Worm (Caenorhabditis elegans): ENCODE results near the gene F55C9.3.
"Not testable (repeated sequence)": the region's sequence is repeated elsewhere in the genome, so short reads cannot be mapped to it uniquely, and the experiment has no call there.

DNA sequence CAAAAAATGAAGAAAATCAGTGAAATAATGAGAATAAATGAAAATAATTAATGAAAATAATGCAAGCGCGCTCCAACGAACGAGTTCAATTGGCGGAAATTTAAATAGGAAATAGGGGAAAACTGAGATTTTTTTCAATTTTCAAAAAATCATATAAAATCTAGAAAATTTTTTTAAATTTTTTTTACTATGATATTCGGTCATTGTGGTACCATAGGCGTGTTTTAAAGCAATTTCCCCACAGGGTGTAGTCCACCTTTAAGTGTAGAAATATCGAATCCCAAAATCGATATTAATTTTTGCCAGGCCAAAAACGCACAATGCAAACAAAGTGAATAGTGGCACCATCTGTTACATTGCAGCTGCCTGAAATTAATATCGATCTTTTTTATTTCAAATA, 23.8 kb downstream of the F55C9.3 start, which contains the start of gene F21D9.1:
- not testable (repeated sequence) for TF ChIP-seq ama-1 (optimal IDR thresholded peaks at IDR 0.05); ceh-36 (tag; optimal IDR thresholded peaks at IDR 0.05); flt-1 (GFP tag; IDR thresholded peaks at IDR 0.05); scrt-1 (GFP tag; IDR thresholded peaks at IDR 0.05); ceh-13 (GFP tag; optimal IDR thresholded peaks at IDR 0.05); B0310.2 (tag; optimal IDR thresholded peaks at IDR 0.05); sea-1 (GFP tag; conservative IDR thresholded peaks at IDR 0.05); hmg-4 (GFP tag; optimal IDR thresholded peaks at IDR 0.05); pes-1 (GFP tag; IDR thresholded peaks at IDR 0.05); hmbx-1 (tag; optimal IDR thresholded peaks at IDR 0.05); F13C5.2 (tag; optimal IDR thresholded peaks at IDR 0.05); tra-4 (tag; optimal IDR thresholded peaks at IDR 0.05)

Measured in whole organism, early embryonic.